Worm (Caenorhabditis elegans) whole organism, mixed stage, embryonic: ENCODE results near the gene B0303.16.

Source experiments
- M03D4.4 ChIP-seq: sonication (generic microtip); optimal IDR thresholded peaks from 2 replicates; lab custom pipeline; 2017; ENCODE audit warnings: mild to moderate bottlenecking, missing genetic modification characterization, missing compliant biosample characterization
- bed-3 ChIP-seq: fragments of 200-800 bp; sonication (Bioruptor generic); optimal IDR thresholded peaks from 3 replicates; lab custom pipeline; 2018; ENCODE audit warnings: mild to moderate bottlenecking, missing genetic modification characterization, moderate library complexity, missing compliant biosample characterization
- ceh-43 ChIP-seq: fragments of 200-800 bp; sonication (Bioruptor generic); optimal IDR thresholded peaks from 2 replicates; lab custom pipeline; 2018; ENCODE audit warnings: mild to moderate bottlenecking, missing genetic modification characterization, moderate library complexity, missing compliant biosample characterization
- ceh-83 ChIP-seq: fragments of 200-800 bp; sonication (Bioruptor generic); optimal IDR thresholded peaks from 2 replicates; lab custom pipeline; 2018; ENCODE audit warnings: mild to moderate bottlenecking, missing genetic modification characterization, missing compliant biosample characterization
- ces-1 ChIP-seq: fragments of 150-350 bp; optimal IDR thresholded peaks from 2 replicates; lab custom pipeline; 2014; ENCODE audit warnings: missing biosample characterization, missing genetic modification reagents, missing genetic modification characterization
- cnd-1 ChIP-seq: fragments of 200-800 bp; sonication (Bioruptor generic); optimal IDR thresholded peaks from 2 replicates; lab custom pipeline; 2018; ENCODE audit warnings: mild to moderate bottlenecking, missing genetic modification characterization, missing compliant biosample characterization
- drap-1 ChIP-seq: fragments of 200-800 bp; sonication (Bioruptor generic); optimal IDR thresholded peaks from 3 replicates; lab custom pipeline; 2018; ENCODE audit warnings: mild to moderate bottlenecking, missing genetic modification characterization, missing compliant biosample characterization
- elt-1 ChIP-seq: sonication (generic microtip); optimal IDR thresholded peaks from 2 replicates; lab custom pipeline; 2017; ENCODE audit warnings: missing genetic modification characterization, mild to moderate bottlenecking, missing compliant biosample characterization, antibody characterized with exemption, moderate library complexity, borderline replicate concordance; ENCODE audit not compliant: insufficient read depth
- elt-3 ChIP-seq: fragments of 150-350 bp; optimal IDR thresholded peaks from 2 replicates; lab custom pipeline; 2014; ENCODE audit warnings: missing biosample characterization, missing genetic modification characterization
- flh-1 ChIP-seq: fragments of 200-800 bp; sonication (Bioruptor generic); optimal IDR thresholded peaks from 2 replicates; lab custom pipeline; 2018; ENCODE audit warnings: mild to moderate bottlenecking, missing genetic modification characterization, moderate library complexity, missing compliant biosample characterization
- ham-2 ChIP-seq: fragments of 200-800 bp; sonication (Bioruptor generic); optimal IDR thresholded peaks from 2 replicates; lab custom pipeline; 2018; ENCODE audit warnings: mild to moderate bottlenecking, missing genetic modification characterization, missing compliant biosample characterization
- hlh-1 ChIP-seq: fragments of 150-350 bp; optimal IDR thresholded peaks from 2 replicates; lab custom pipeline; 2014; ENCODE audit warnings: missing biosample characterization, missing genetic modification reagents, missing genetic modification characterization
- lin-13 ChIP-seq: fragments of 150-350 bp; optimal IDR thresholded peaks from 2 replicates; lab custom pipeline; 2014; ENCODE audit warnings: missing biosample characterization, missing genetic modification characterization
- lin-32 ChIP-seq: fragments of 200-800 bp; sonication (Bioruptor generic); optimal IDR thresholded peaks from 2 replicates; lab custom pipeline; 2018; ENCODE audit warnings: mild to moderate bottlenecking, missing genetic modification characterization, missing compliant biosample characterization
- lsy-2 ChIP-seq: fragments of 150-350 bp; optimal IDR thresholded peaks from 2 replicates; lab custom pipeline; 2014; ENCODE audit warnings: missing biosample characterization, missing genetic modification characterization
- mab-5 ChIP-seq: fragments of 150-350 bp; optimal IDR thresholded peaks from 2 replicates; lab custom pipeline; 2014; ENCODE audit warnings: missing biosample characterization, missing genetic modification characterization
- mep-1 ChIP-seq: fragments of 150-350 bp; optimal IDR thresholded peaks from 2 replicates; lab custom pipeline; 2017; ENCODE audit warnings: missing biosample characterization, missing genetic modification reagents, missing genetic modification characterization, inconsistent platforms
- mls-2 ChIP-seq: sonication (generic microtip); optimal IDR thresholded peaks from 2 replicates; lab custom pipeline; 2016; ENCODE audit warnings: mild to moderate bottlenecking, missing genetic modification characterization, moderate library complexity, missing compliant biosample characterization
- nhr-12 ChIP-seq: fragments of 150-350 bp; optimal IDR thresholded peaks from 2 replicates; lab custom pipeline; 2014; ENCODE audit warnings: missing biosample characterization, missing genetic modification characterization
- nhr-2 ChIP-seq: fragments of 150-350 bp; optimal IDR thresholded peaks from 2 replicates; lab custom pipeline; 2014; ENCODE audit warnings: missing biosample characterization, missing genetic modification characterization
- nhr-237 ChIP-seq: fragments of 150-350 bp; optimal IDR thresholded peaks from 2 replicates; lab custom pipeline; 2014; ENCODE audit warnings: missing biosample characterization, missing genetic modification characterization
- nhr-28 ChIP-seq: fragments of 150-350 bp; optimal IDR thresholded peaks from 2 replicates; lab custom pipeline; 2014; ENCODE audit warnings: missing biosample characterization, missing genetic modification characterization
- nhr-76 ChIP-seq: sonication (generic microtip); optimal IDR thresholded peaks from 2 replicates; lab custom pipeline; 2017; ENCODE audit warnings: missing biosample characterization, missing genetic modification characterization
- pha-4 ChIP-seq: fragments of 150-350 bp; optimal IDR thresholded peaks from 2 replicates; lab custom pipeline; 2018; ENCODE audit warnings: missing biosample characterization, missing genetic modification reagents, missing genetic modification characterization
- snpc-4 ChIP-seq: fragments of 150-350 bp; optimal IDR thresholded peaks from 2 replicates; lab custom pipeline; 2014; ENCODE audit warnings: missing biosample characterization, missing genetic modification characterization
- sptf-1 ChIP-seq: sonication (generic microtip); optimal IDR thresholded peaks from 2 replicates; lab custom pipeline; 2017; ENCODE audit warnings: mild to moderate bottlenecking, missing genetic modification characterization, moderate library complexity, missing compliant biosample characterization
- tbx-8 ChIP-seq: fragments of 200-800 bp; sonication (Bioruptor generic); optimal IDR thresholded peaks from 2 replicates; lab custom pipeline; 2018; ENCODE audit warnings: mild to moderate bottlenecking, missing genetic modification characterization, moderate library complexity, missing compliant biosample characterization
- unc-120 ChIP-seq: sonication (generic microtip); optimal IDR thresholded peaks from 2 replicates; lab custom pipeline; 2017; ENCODE audit warnings: missing genetic modification characterization, missing compliant biosample characterization; ENCODE audit not compliant: poor library complexity, severe bottlenecking
- unc-39 ChIP-seq: fragments of 150-350 bp; optimal IDR thresholded peaks from 2 replicates; lab custom pipeline; 2014; ENCODE audit warnings: missing biosample characterization, missing genetic modification characterization
- unc-62 ChIP-seq: fragments of 150-350 bp; optimal IDR thresholded peaks from 2 replicates; lab custom pipeline; 2014; ENCODE audit warnings: missing biosample characterization, missing genetic modification reagents, missing genetic modification characterization
- zip-8 ChIP-seq: fragments of 150-350 bp; optimal IDR thresholded peaks from 2 replicates; lab custom pipeline; 2014; ENCODE audit warnings: missing biosample characterization, missing genetic modification characterization
- ztf-11 ChIP-seq: fragments of 150-350 bp; optimal IDR thresholded peaks from 2 replicates; lab custom pipeline; 2014; ENCODE audit warnings: missing biosample characterization, missing genetic modification characterization

Gene B0303.16

ce11 chrIII:8733237-8733636, 28.4 kb downstream of the B0303.16 start:
- TF ChIP-seq pha-4 (tag; lab: Kevin White, UChicago) (peak; percentile 87), sptf-1 (tag; lab: Kevin White, UChicago) (no peak)
- TF ChIP-seq, all 35 proteins: peak for 1

ce11 chrIII:8733667-8734066, 28.8 kb downstream of the B0303.16 start:
- TF ChIP-seq ceh-43 (GFP tag; lab: Kevin White, UChicago) (no peak), nhr-28 (no peak), zip-8 (tag; lab: Kevin White, UChicago) (no peak), unc-120 (tag; lab: Kevin White, UChicago) (no peak), M03D4.4 (tag; lab: Kevin White, UChicago) (no peak), ces-1 (no peak), nhr-12 (no peak), nhr-237 (no peak), bed-3 (GFP tag; lab: Kevin White, UChicago) (no peak), mep-1 (no peak), cnd-1 (tag; lab: Kevin White, UChicago) (no peak), ceh-83 (GFP tag; lab: Kevin White, UChicago) (no peak), ham-2 (no peak), flh-1 (GFP tag; lab: Kevin White, UChicago) (no peak), tbx-8 (GFP tag; lab: Kevin White, UChicago) (no peak)

ce11 chrIII:8734327-8734885, 29.5 kb downstream of the B0303.16 start:
- TF ChIP-seq lin-13 = no peak
- no peak for TF ChIP-seq ztf-11 (tag; lab: Kevin White, UChicago)
- TF ChIP-seq drap-1 (GFP tag; lab: Kevin White, UChicago) = no peak
- TF ChIP-seq unc-120 (tag; lab: Kevin White, UChicago) = peak; percentile 39
- peak; percentile 70 for TF ChIP-seq hlh-1 (tag; lab: Kevin White, UChicago)
- TF ChIP-seq lin-32 = no peak
- TF ChIP-seq unc-62 (GFP tag; lab: Kevin White, UChicago) = peak; percentile 74
- TF ChIP-seq lsy-2 (tag; lab: Kevin White, UChicago) = no peak
- peak; percentile 26 for TF ChIP-seq zip-8 (tag; lab: Kevin White, UChicago)
- TF ChIP-seq nhr-237 = peak; percentile 21
- no peak for TF ChIP-seq mab-5
- TF ChIP-seq, all 35 proteins: peak for 5

- TF ChIP-seq unc-62 (GFP tag; lab: Kevin White, UChicago) = no peak
- peak; percentile 81 for TF ChIP-seq ces-1
These were observed 32.5 kb downstream of the B0303.16 start for ce11 chrIII:8737391-8737790.

- TF ChIP-seq cnd-1 (tag; lab: Kevin White, UChicago) (no peak), lin-32 (no peak), mab-5 (no peak), drap-1 (GFP tag; lab: Kevin White, UChicago) (no peak), elt-1 (no peak), nhr-2 (tag; lab: Kevin White, UChicago) (no peak), sptf-1 (tag; lab: Kevin White, UChicago) (no peak), ceh-83 (GFP tag; lab: Kevin White, UChicago) (no peak), nhr-237 (no peak), tbx-8 (GFP tag; lab: Kevin White, UChicago) (no peak), nhr-28 (no peak), mls-2 (tag; lab: Kevin White, UChicago) (no peak), flh-1 (GFP tag; lab: Kevin White, UChicago) (no peak), ham-2 (no peak), unc-120 (tag; lab: Kevin White, UChicago) (no peak), zip-8 (tag; lab: Kevin White, UChicago) (no peak), M03D4.4 (tag; lab: Kevin White, UChicago) (no peak), mep-1 (no peak)
These were observed 33.4 kb downstream of the B0303.16 start for ce11 chrIII:8738289-8738688.

- TF ChIP-seq mep-1 = no peak
- no peak for TF ChIP-seq tbx-8 (GFP tag; lab: Kevin White, UChicago)
- no peak for TF ChIP-seq snpc-4 (tag; lab: Kevin White, UChicago)
- TF ChIP-seq mls-2 (tag; lab: Kevin White, UChicago) = no peak
- TF ChIP-seq elt-3 (tag; lab: Kevin White, UChicago) = no peak
- no peak for TF ChIP-seq unc-39 (tag; lab: Kevin White, UChicago)
- TF ChIP-seq lin-32 = no peak
- no peak for TF ChIP-seq nhr-76 (tag; lab: Kevin White, UChicago)
- TF ChIP-seq drap-1 (GFP tag; lab: Kevin White, UChicago) = no peak
- TF ChIP-seq ceh-43 (GFP tag; lab: Kevin White, UChicago) = no peak
- TF ChIP-seq hlh-1 (tag; lab: Kevin White, UChicago) = no peak
- TF ChIP-seq bed-3 (GFP tag; lab: Kevin White, UChicago) = no peak
- no peak for TF ChIP-seq nhr-12
- TF ChIP-seq pha-4 (tag; lab: Kevin White, UChicago) = no peak
These were observed 34.3 kb downstream of the B0303.16 start for ce11 chrIII:8739126-8739525.
